Fruit fly (Drosophila melanogaster): Measurements from ENCODE around the gene CG11122.

The CG11122 gene

dm6 chrX:11124126-11124748 is at the start of gene CG11122:
Gene CG11122, minus strand, starts transcription at chrX:11124726.
- TF ChIP-seq fru (GFP tag; optimal IDR thresholded peaks at IDR 0.05) (no peak), Rel (GFP tag; optimal IDR thresholded peaks at IDR 0.05) (no peak), Rel (tag; optimal IDR thresholded peaks at IDR 0.05) (peak; percentile 6), jim (GFP tag; optimal IDR thresholded peaks at IDR 0.05) (peak; percentile 24)

dm6 chrX:11170578-11170977 is 46.1 kb upstream of the CG11122 start, which contains the start of gene CG1394:
Gene CG1394, minus strand, starts transcription at chrX:11170678.
- TF ChIP-seq sage (GFP tag; optimal IDR thresholded peaks at IDR 0.05) (no peak), fru (GFP tag; optimal IDR thresholded peaks at IDR 0.05) (no peak), dmrt93B (GFP tag; optimal IDR thresholded peaks at IDR 0.05) (no peak), Vsx2 (GFP tag; optimal IDR thresholded peaks at IDR 0.05; ENCODE audit: partially characterized antibody) (no peak), OdsH (GFP tag; optimal IDR thresholded peaks at IDR 0.05) (no peak), woc (GFP tag; optimal IDR thresholded peaks at IDR 0.05) (no peak), rgr (GFP tag; optimal IDR thresholded peaks at IDR 0.05) (no peak), Sp1 (GFP tag; optimal IDR thresholded peaks at IDR 0.05) (no peak), psq (GFP tag; optimal IDR thresholded peaks at IDR 0.05) (no peak), Hr78 (GFP tag; optimal IDR thresholded peaks at IDR 0.05) (no peak), brk (GFP tag; optimal IDR thresholded peaks at IDR 0.05) (no peak)

- no peak for TF ChIP-seq CG9705 (GFP tag; optimal IDR thresholded peaks at IDR 0.05)
- TF ChIP-seq Mio (GFP tag; optimal IDR thresholded peaks at IDR 0.05): no peak
- TF ChIP-seq Vsx2 (GFP tag; optimal IDR thresholded peaks at IDR 0.05; ENCODE audit: partially characterized antibody): no peak
- TF ChIP-seq dl (GFP tag; optimal IDR thresholded peaks at IDR 0.05; ENCODE audit: insufficient read depth in 1 of 2, partially characterized antibody in 2 of 2): no peak
- no peak for TF ChIP-seq tai (GFP tag; optimal IDR thresholded peaks at IDR 0.05)
- no peak for TF ChIP-seq rgr (GFP tag; optimal IDR thresholded peaks at IDR 0.05)
- TF ChIP-seq Hr83 (GFP tag; optimal IDR thresholded peaks at IDR 0.05; ENCODE audit: poor library complexity, severe bottlenecking): no peak
- TF ChIP-seq sv (GFP tag; optimal IDR thresholded peaks at IDR 0.05): no peak
- TF ChIP-seq Hr78 (GFP tag; optimal IDR thresholded peaks at IDR 0.05): no peak
- no peak for TF ChIP-seq Jra (GFP tag; optimal IDR thresholded peaks at IDR 0.05)
- no peak for TF ChIP-seq sage (GFP tag; optimal IDR thresholded peaks at IDR 0.05)
- TF ChIP-seq Rel (GFP tag; optimal IDR thresholded peaks at IDR 0.05): no peak
- no peak for TF ChIP-seq Rel (tag; optimal IDR thresholded peaks at IDR 0.05)
- TF ChIP-seq CG32264 (GFP tag; optimal IDR thresholded peaks at IDR 0.05): no peak
- TF ChIP-seq Sp1 (GFP tag; optimal IDR thresholded peaks at IDR 0.05): no peak
Measured at dm6 chrX:11168958-11169357, 44.4 kb upstream of the CG11122 start, which contains the start of gene Antdh. Gene Antdh, minus strand, starts transcription at chrX:11169058.

DNA sequence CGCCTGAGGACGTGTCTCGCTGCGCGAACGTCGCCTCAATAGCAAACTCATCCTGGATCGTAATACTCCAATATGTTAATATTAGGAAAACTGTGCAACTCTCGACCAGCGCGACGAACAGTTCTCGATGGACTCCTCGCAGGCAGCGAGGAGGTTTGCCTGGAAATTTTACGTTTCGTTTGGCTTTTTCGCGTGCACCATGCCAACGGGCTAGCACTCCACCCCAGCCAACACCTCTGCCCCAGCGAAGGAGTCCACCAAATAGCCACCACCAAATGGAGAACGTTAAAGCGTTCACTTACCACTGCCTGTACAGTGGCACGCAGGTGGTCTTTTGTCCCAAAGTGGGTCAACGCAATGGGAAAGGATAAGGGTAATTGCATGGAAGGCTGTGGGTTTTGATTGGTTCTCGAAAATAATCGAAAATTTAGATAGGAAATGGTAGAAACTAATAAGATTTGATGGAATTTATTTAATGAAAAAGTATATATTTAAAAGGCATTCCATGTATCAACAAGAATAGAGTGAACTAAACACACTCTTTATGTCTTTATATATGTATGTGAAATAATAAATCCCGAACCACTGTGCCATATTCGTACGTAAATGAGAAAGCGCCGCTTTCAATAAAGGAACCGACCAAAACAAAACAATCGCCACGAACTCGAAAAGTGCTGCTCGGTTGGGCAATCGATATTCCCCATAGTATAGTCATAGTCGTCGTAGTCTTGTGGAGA is 35.4 kb upstream of the CG11122 start, which contains the start of gene CG32668:
Gene CG32668 (minus strand): TSS at position 51 of the 737 bp plus-strand sequence.
- TF ChIP-seq GATAd (GFP tag; optimal IDR thresholded peaks at IDR 0.05) (no peak), Abd-B (GFP tag; optimal IDR thresholded peaks at IDR 0.05) (no peak), woc (GFP tag; optimal IDR thresholded peaks at IDR 0.05) (no peak), h (GFP tag; optimal IDR thresholded peaks at IDR 0.05) (no peak), HLH106 (tag; optimal IDR thresholded peaks at IDR 0.05) (no peak), foxo (GFP tag; optimal IDR thresholded peaks at IDR 0.05) (no peak), brk (GFP tag; optimal IDR thresholded peaks at IDR 0.05) (no peak), pan (optimal IDR thresholded peaks at IDR 0.05) (no peak)

DNA sequence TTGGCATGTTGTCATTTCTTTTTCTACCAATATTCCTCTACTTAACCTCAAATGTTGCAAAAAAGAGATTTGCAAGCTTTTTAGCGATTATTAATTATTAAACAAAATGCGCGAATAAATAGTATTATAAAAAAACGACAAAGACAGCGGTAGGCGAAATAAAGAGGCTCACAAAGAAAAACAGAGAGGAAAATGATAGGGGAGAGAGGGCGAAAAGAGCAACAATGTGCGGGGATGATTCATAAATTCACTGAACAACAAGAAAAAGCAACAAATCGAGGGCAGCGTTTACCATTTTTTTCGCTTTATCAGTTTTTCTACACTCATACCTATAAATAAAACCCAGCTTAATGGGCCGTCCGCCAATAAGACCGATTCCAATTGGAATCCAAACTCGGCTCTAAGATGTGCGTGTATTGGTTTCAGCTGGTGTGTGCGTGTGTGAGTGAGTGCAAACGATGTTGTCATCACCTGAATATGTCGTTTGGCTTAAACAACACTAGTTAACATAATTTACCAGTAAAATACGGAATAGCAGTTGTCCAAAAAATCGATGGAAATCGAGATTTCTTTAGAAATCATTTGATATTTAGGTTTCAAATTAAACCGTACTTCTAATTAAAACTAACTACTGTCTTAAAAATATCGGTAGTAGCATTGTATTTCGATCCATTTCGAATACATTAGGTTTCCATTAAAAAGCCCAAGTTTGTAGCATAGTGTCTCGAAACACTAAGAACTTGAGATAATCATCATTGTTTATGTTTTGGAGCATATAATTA is 31.5 kb upstream of the CG11122 start:
- TF ChIP-seq foxo (GFP tag; optimal IDR thresholded peaks at IDR 0.05): peak in 1 of 2 experiments; percentile 24
- no peak for TF ChIP-seq rgr (GFP tag; optimal IDR thresholded peaks at IDR 0.05)
- peak; percentile 16 for TF ChIP-seq psq (GFP tag; optimal IDR thresholded peaks at IDR 0.05)
